Worm (Caenorhabditis elegans) whole organism, L4 larva: ENCODE data around the gene F08G2.4.

Source experiments
- ZK546.5 ChIP-seq, 2 experiments: sonication (generic microtip); optimal IDR thresholded peaks; 2 replicates each; lab custom pipeline; 2017; ENCODE audit warnings: missing biosample characterization in 2 of 2, missing genetic modification characterization in 2 of 2
- hlh-30 ChIP-seq: sonication (generic microtip); optimal IDR thresholded peaks from 2 replicates; lab custom pipeline; 2017; ENCODE audit warnings: antibody characterized with exemption, mild to moderate bottlenecking, missing genetic modification characterization, missing compliant biosample characterization; ENCODE audit not compliant: insufficient read depth
- unc-130 ChIP-seq: sonication (generic microtip); optimal IDR thresholded peaks from 2 replicates; lab custom pipeline; 2016; ENCODE audit warnings: missing genetic modification reagents, missing genetic modification characterization, missing compliant biosample characterization

DNA sequence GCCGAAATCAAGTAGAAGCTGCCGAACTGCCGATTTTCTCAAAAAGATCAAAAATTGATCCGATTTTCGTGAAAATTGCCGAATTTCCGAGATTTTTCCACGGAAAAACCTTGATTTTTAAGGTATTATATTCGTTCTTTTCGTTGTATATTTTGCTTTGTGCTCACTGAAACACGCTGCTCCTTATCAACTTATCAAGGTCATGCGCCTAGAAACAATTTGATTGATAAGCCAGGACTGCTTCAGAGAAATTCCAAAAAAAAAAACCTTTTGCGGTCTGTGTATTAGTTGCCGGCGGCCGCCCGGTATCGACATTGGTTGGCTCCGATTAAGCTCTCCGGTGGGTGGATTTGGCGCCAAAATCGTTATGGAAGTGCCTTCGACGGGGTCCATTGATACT, 32.1 kb downstream of the F08G2.4 start:
- TF ChIP-seq ZK546.5 (tag; optimal IDR thresholded peaks at IDR 0.05; lab: Kevin White, UChicago), result no peak
- TF ChIP-seq hlh-30, result no peak
- TF ChIP-seq unc-130 (GFP tag; lab: Kevin White, UChicago), result no peak
